Fruit fly (Drosophila melanogaster) whole organism, wandering third instar larva: Measurements from ENCODE around the gene CG6709.

Source experiments
- Dif ChIP-seq: fragments of 200-275, 200-300 bp; sonication (Bioruptor generic); optimal IDR thresholded peaks from 2 replicates; lab custom pipeline; 2018; ENCODE audit warnings: missing biosample characterization, missing genetic modification characterization; ENCODE audit not compliant: partially characterized antibody
- Hr78 ChIP-seq: fragments of >200 bp; optimal IDR thresholded peaks from 2 replicates; lab custom pipeline; 2017; ENCODE audit warnings: missing biosample characterization, missing genetic modification characterization
- h ChIP-seq: fragments of 200-800 bp; sonication (Bioruptor generic); optimal IDR thresholded peaks from 3 replicates; lab custom pipeline; 2016; ENCODE audit warnings: missing biosample characterization, mild to moderate bottlenecking, missing genetic modification characterization
- lola ChIP-seq: fragments of >200 bp; optimal IDR thresholded peaks from 2 replicates; lab custom pipeline; 2017; ENCODE audit warnings: missing biosample characterization, missing genetic modification characterization
- pan ChIP-seq: fragments of >200 bp; optimal IDR thresholded peaks from 2 replicates; lab custom pipeline; 2017

dm6 chr3L:9927169-9927568 lies 32.6 kb upstream of the CG6709 start:
- TF ChIP-seq Hr78 (no peak), pan (lab: Kevin White, UChicago) (no peak), Dif (GFP tag; lab: Kevin White, UChicago) (no peak), h (no peak), lola (GFP tag; lab: Kevin White, UChicago) (no peak)
